Worm (Caenorhabditis elegans): ENCODE data around the gene unc-86.

Gene unc-86

DNA sequence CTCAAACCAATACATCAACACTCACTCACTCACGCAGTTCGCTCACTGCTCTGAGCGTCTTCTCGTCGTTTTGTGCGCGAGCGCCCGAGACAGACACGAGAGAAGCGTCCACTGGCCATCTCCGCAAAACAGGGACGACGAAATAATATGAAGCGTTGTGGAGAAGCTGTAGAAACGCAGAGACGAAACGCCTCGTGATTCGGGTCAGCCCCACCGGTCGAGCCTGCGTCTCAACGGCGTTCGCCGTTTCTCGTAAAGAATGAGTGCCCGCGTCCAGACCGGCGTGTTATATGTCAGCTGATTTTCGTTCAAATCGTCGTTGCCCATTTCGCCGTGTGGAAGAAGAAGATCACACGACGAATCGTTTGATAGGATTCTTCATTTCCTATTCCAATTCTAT, 11.4 kb upstream of the unc-86 start, which contains the start of gene fbxl-1 (continued):
- TF ChIP-seq K12H6.12 (tag; optimal IDR thresholded peaks at IDR 0.05) (peak; percentile 86), somi-1 (GFP tag; optimal IDR thresholded peaks at IDR 0.05) (peak; percentile 63), Y53G8AR.9 (GFP tag; conservative IDR thresholded peaks at IDR 0.05) (no peak), ceh-79 (tag; optimal IDR thresholded peaks at IDR 0.05) (no peak), attf-6 (GFP tag; IDR thresholded peaks at IDR 0.05) (no peak), nhr-120 (GFP tag; IDR thresholded peaks at IDR 0.05) (no peak), rcor-1 (GFP tag; IDR thresholded peaks at IDR 0.05) (peak; percentile 42; the same call in 1 of the 2 replicates), athp-1 (tag; optimal IDR thresholded peaks at IDR 0.05) (peak; percentile 65), dpff-1 (tag; optimal IDR thresholded peaks at IDR 0.05) (no peak), ztf-28 (GFP tag; IDR thresholded peaks at IDR 0.05) (no peak), bed-1 (GFP tag; IDR thresholded peaks at IDR 0.05) (no peak), let-526 (GFP tag; IDR thresholded peaks at IDR 0.05) (no peak; the same call in 1 of the 2 replicates), nhr-179 (tag; optimal IDR thresholded peaks at IDR 0.05) (no peak), Y53F4B.3 (GFP tag; IDR thresholded peaks at IDR 0.05) (no peak), ceh-91 (GFP tag; IDR thresholded peaks at IDR 0.05) (0 out of 2 replicates have a peak, but pooled peaks have one; percentile 30), lir-1 (GFP tag; conservative IDR thresholded peaks at IDR 0.05) (peak; percentile 82), fkh-3 (tag; optimal IDR thresholded peaks at IDR 0.05) (no peak), chd-7 (tag; optimal IDR thresholded peaks at IDR 0.05) (peak; percentile 79), rpc-1 (optimal IDR thresholded peaks at IDR 0.05) (no peak), rpc-1 (tag; optimal IDR thresholded peaks at IDR 0.05) (no peak), bed-2 (GFP tag; IDR thresholded peaks at IDR 0.05) (no peak), ztf-22 (GFP tag; optimal IDR thresholded peaks at IDR 0.05) (peak; percentile 35), nfyb-1 (GFP tag; IDR thresholded peaks at IDR 0.05) (peak; percentile 79; the same call in 1 of the 2 replicates), ama-1 (optimal IDR thresholded peaks at IDR 0.05) (no peak), ama-1 (GFP tag; optimal IDR thresholded peaks at IDR 0.05) (no peak), F22D6.2 (tag; optimal IDR thresholded peaks at IDR 0.05) (peak; percentile 29), ztf-18 (tag; optimal IDR thresholded peaks at IDR 0.05) (peak; percentile 45), B0261.1 (tag; optimal IDR thresholded peaks at IDR 0.05) (no peak), ztf-26 (tag; optimal IDR thresholded peaks at IDR 0.05) (peak; percentile 34), nhr-90 (tag; optimal IDR thresholded peaks at IDR 0.05) (peak; percentile 47), xnd-1 (tag; optimal IDR thresholded peaks at IDR 0.05) (no peak), snpc-4 (GFP tag; optimal IDR thresholded peaks at IDR 0.05) (no peak), snpc-4 (tag; optimal IDR thresholded peaks at IDR 0.05) (peak; percentile 19 to 56 (median 26)), madf-10 (tag; optimal IDR thresholded peaks at IDR 0.05) (peak; percentile 90), madf-6 (GFP tag; IDR thresholded peaks at IDR 0.05) (peak; percentile 27; the same call in 1 of the 2 replicates), C06A6.2 (GFP tag; conservative IDR thresholded peaks at IDR 0.05) (peak; percentile 53; the same call in 1 of the 2 replicates), F55B11.4 (tag; optimal IDR thresholded peaks at IDR 0.05; ENCODE audit: borderline replicate concordance, insufficient read depth) (no peak), snpc-1.3 (tag; optimal IDR thresholded peaks at IDR 0.05; ENCODE audit: insufficient read depth) (no peak), tlf-1 (GFP tag; optimal IDR thresholded peaks at IDR 0.05) (peak; percentile 25), lag-1 (GFP tag; IDR thresholded peaks at IDR 0.05) (no peak), mxl-1 (tag; optimal IDR thresholded peaks at IDR 0.05) (no peak), efl-1 (GFP tag; optimal IDR thresholded peaks at IDR 0.05) (no peak), F57A8.1 (GFP tag; optimal IDR thresholded peaks at IDR 0.05) (no peak), Y67H2A.10 (GFP tag; conservative IDR thresholded peaks at IDR 0.05) (peak; percentile 44; the same call in 1 of the 2 replicates), C17E4.6 (GFP tag; IDR thresholded peaks at IDR 0.05) (no peak), die-1 (tag; optimal IDR thresholded peaks at IDR 0.05) (no peak), K11D2.4 (GFP tag; IDR thresholded peaks at IDR 0.05) (peak; percentile 77; the same call in 1 of the 2 replicates), ekl-4 (GFP tag; IDR thresholded peaks at IDR 0.05) (peak; percentile 49; the same call in 1 of the 2 replicates), aptf-2 (GFP tag; conservative IDR thresholded peaks at IDR 0.05) (no peak), gei-17 (GFP tag; optimal IDR thresholded peaks at IDR 0.05) (peak; percentile 37)

Data from whole organism, young adult.